Fruit fly (Drosophila melanogaster): Measurements from ENCODE around the gene CanA1.

DNA sequence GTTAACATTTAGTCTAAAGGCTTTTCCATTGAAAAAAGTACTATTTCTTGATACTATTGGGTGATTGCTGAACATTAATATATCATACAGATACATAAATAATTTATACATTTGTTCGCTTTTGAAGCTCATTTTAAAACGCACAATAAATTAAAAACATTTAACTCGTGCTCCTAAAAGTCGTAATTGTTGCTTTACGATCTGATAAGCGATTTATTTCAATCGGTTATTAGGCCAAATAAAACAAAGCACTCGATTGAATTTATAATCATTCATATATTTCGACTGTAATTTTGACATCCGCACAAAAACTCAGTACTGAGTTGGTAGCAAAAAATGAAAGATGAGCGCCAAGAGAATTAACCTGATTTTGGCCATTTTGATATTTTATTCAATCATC lies 4.1 kb upstream of the CanA1 start, which contains the start of gene CG33773:
- TF ChIP-seq net (GFP tag; optimal IDR thresholded peaks at IDR 0.05), result no peak
- TF ChIP-seq Blimp-1 (GFP tag; optimal IDR thresholded peaks at IDR 0.05), result no peak
- TF ChIP-seq CG9139 (GFP tag; optimal IDR thresholded peaks at IDR 0.05), result no peak
- no peak for TF ChIP-seq CG11902 (GFP tag; optimal IDR thresholded peaks at IDR 0.05)
- no peak for TF ChIP-seq lz (GFP tag; optimal IDR thresholded peaks at IDR 0.05)
